Worm (Caenorhabditis elegans) whole organism, L3 larva: Measurements from ENCODE around the gene C06E8.5.

Experiments used
- elt-3 ChIP-seq, 3 experiments: fragments of 150-350 bp in 1 of 3; sonication (generic microtip) in 2 of 3; optimal IDR thresholded peaks; 2 replicates in 2 of 3; 4 replicates in 1 of 3; lab custom pipeline; 2014 to 2017; ENCODE audit warnings: missing biosample characterization in 3 of 3, missing genetic modification characterization in 3 of 3
- nhr-11 ChIP-seq: fragments of 150-350 bp; optimal IDR thresholded peaks from 2 replicates; lab custom pipeline; 2014; ENCODE audit warnings: missing biosample characterization, missing genetic modification characterization
- nhr-76 ChIP-seq: fragments of 150-350 bp; sonication (generic microtip); optimal IDR thresholded peaks from 5 replicates; lab custom pipeline; 2014; ENCODE audit warnings: missing biosample characterization, missing genetic modification characterization

ce11 chrIII:6955766-6956165, 49.5 kb downstream of the C06E8.5 start:
- TF ChIP-seq elt-3 (tag; optimal IDR thresholded peaks at IDR 0.05; lab: Kevin White, UChicago): no peak
- no peak for TF ChIP-seq nhr-11 (tag; lab: Kevin White, UChicago)
- TF ChIP-seq nhr-76 (tag; lab: Kevin White, UChicago): no peak
